Worm (Caenorhabditis elegans) whole organism, L4 larva: ENCODE results near the gene jmjd-1.1.

Experiments
- D1046.2 ChIP-seq: fragments of 200-800 bp; sonication (Bioruptor generic); IDR thresholded peaks from 2 replicates; pipeline ENCODE4 v1.3.6; 2022; ENCODE audit warnings: missing genetic modification characterization, missing compliant biosample characterization
- F10B5.3 ChIP-seq: sonication (generic microtip); optimal IDR thresholded peaks from 2 replicates; lab custom pipeline; 2016; ENCODE audit warnings: mild to moderate bottlenecking, missing genetic modification characterization, missing compliant biosample characterization
- F26F4.8 ChIP-seq: fragments of 200-800 bp; sonication (Bioruptor generic); conservative IDR thresholded peaks from 2 replicates; pipeline ENCODE4 v1.3.6; 2022; ENCODE audit warnings: missing genetic modification characterization, missing compliant biosample characterization
- F44E2.7 ChIP-seq: fragments of 200-800 bp; sonication (Bioruptor generic); IDR thresholded peaks from 2 replicates; pipeline ENCODE4 v2.1.2; 2022; ENCODE audit warnings: missing genetic modification characterization, missing compliant biosample characterization
- R02D3.7 ChIP-seq: fragments of 150-350 bp; sonication (generic microtip); optimal IDR thresholded peaks from 3 replicates; lab custom pipeline; 2014; ENCODE audit warnings: missing biosample characterization, missing genetic modification characterization
- Y105C5A.15 ChIP-seq: fragments of 200-800 bp; sonication (Bioruptor generic); IDR thresholded peaks from 2 replicates; pipeline ENCODE4 v1.3.6; 2022; ENCODE audit warnings: missing genetic modification characterization, missing compliant biosample characterization
- Y5F2A.4 ChIP-seq: fragments of 200-800 bp; sonication (Bioruptor generic); optimal IDR thresholded peaks from 2 replicates; lab custom pipeline; 2018; ENCODE audit warnings: mild to moderate bottlenecking, missing genetic modification characterization, missing compliant biosample characterization
- aha-1 ChIP-seq: fragments of 150-350 bp; peaks from one replicate; lab custom pipeline; 2014; ENCODE audit warnings: missing biosample characterization, missing genetic modification characterization
- aly-2 ChIP-seq: sonication (generic microtip); optimal IDR thresholded peaks from 2 replicates; lab custom pipeline; 2018; ENCODE audit warnings: missing biosample characterization, missing genetic modification characterization
- arid-1 ChIP-seq: fragments of 200-800 bp; sonication (Bioruptor generic); conservative IDR thresholded peaks from 2 replicates; pipeline ENCODE4 v1.3.6; 2022; ENCODE audit warnings: missing genetic modification reagents, missing genetic modification characterization, missing compliant biosample characterization
- attf-4 ChIP-seq: sonication (generic microtip); optimal IDR thresholded peaks from 3 replicates; lab custom pipeline; 2017; ENCODE audit warnings: missing biosample characterization, missing genetic modification characterization
- ceh-20 ChIP-seq: fragments of 200-800 bp; sonication (Bioruptor generic); IDR thresholded peaks from 2 replicates; pipeline ENCODE4 v1.3.6; 2022; ENCODE audit warnings: missing genetic modification reagents, missing genetic modification characterization, missing compliant biosample characterization
- ceh-44 ChIP-seq: fragments of 200-800 bp; sonication (Bioruptor generic); IDR thresholded peaks from 2 replicates; pipeline ENCODE4 v1.3.6; 2022; ENCODE audit warnings: missing genetic modification reagents, missing genetic modification characterization, missing compliant biosample characterization
- ceh-62 ChIP-seq: sonication (generic microtip); optimal IDR thresholded peaks from 2 replicates; lab custom pipeline; 2017; ENCODE audit warnings: missing biosample characterization, missing genetic modification characterization
- ceh-82 ChIP-seq: sonication (generic microtip); optimal IDR thresholded peaks from 2 replicates; lab custom pipeline; 2017; ENCODE audit warnings: missing biosample characterization, missing genetic modification characterization
- ctbp-1 ChIP-seq: fragments of 200-800 bp; sonication (Bioruptor generic); IDR thresholded peaks from 2 replicates; pipeline ENCODE4 v1.3.6; 2022; ENCODE audit warnings: missing genetic modification reagents, missing genetic modification characterization, missing compliant biosample characterization
- daf-12 ChIP-seq: fragments of 150-350 bp; optimal IDR thresholded peaks from 2 replicates; lab custom pipeline; 2014; ENCODE audit warnings: missing biosample characterization, missing genetic modification reagents, missing genetic modification characterization
- daf-16 ChIP-seq, 3 experiments: sonication (generic microtip); optimal IDR thresholded peaks; 2 replicates each; lab custom pipeline; 2016 to 2017; ENCODE audit warnings: missing genetic modification characterization in 3 of 3, missing genetic modification reagents in 3 of 3, mild to moderate bottlenecking in 2 of 3, missing compliant biosample characterization in 2 of 3, missing biosample characterization in 1 of 3, moderate library complexity in 1 of 3
- daf-8 ChIP-seq: fragments of 200-800 bp; sonication (Bioruptor generic); IDR thresholded peaks from 2 replicates; pipeline ENCODE4 v1.3.6; 2022; ENCODE audit warnings: missing genetic modification characterization, missing compliant biosample characterization
- dmd-6 ChIP-seq: fragments of 200-800 bp; sonication (Bioruptor generic); IDR thresholded peaks from 2 replicates; pipeline ENCODE4 v1.3.6; 2022; ENCODE audit warnings: missing genetic modification reagents, missing genetic modification characterization, missing compliant biosample characterization
- dmd-9 ChIP-seq: fragments of 200-800 bp; sonication (Bioruptor generic); IDR thresholded peaks from 2 replicates; pipeline ENCODE4 v1.3.6; 2022; ENCODE audit warnings: missing genetic modification reagents, missing genetic modification characterization, missing compliant biosample characterization
- dpl-1 ChIP-seq: fragments of 150-350 bp; optimal IDR thresholded peaks from 2 replicates; lab custom pipeline; 2014; ENCODE audit warnings: missing biosample characterization, missing genetic modification reagents, missing genetic modification characterization
- duxl-1 ChIP-seq: sonication (generic microtip); optimal IDR thresholded peaks from 2 replicates; lab custom pipeline; 2016; ENCODE audit warnings: mild to moderate bottlenecking, missing genetic modification characterization, moderate library complexity, missing compliant biosample characterization; ENCODE audit not compliant: poor library complexity
- gei-8 ChIP-seq: fragments of 200-800 bp; sonication (Bioruptor generic); optimal IDR thresholded peaks from 2 replicates; lab custom pipeline; 2018; ENCODE audit warnings: mild to moderate bottlenecking, missing genetic modification characterization, missing compliant biosample characterization
- hlh-11 ChIP-seq: fragments of 200-800 bp; sonication (Bioruptor generic); optimal IDR thresholded peaks from 2 replicates; lab custom pipeline; 2018; ENCODE audit warnings: mild to moderate bottlenecking, missing genetic modification characterization, missing compliant biosample characterization
- hlh-30 ChIP-seq: sonication (generic microtip); optimal IDR thresholded peaks from 2 replicates; lab custom pipeline; 2017; ENCODE audit warnings: antibody characterized with exemption, mild to moderate bottlenecking, missing genetic modification characterization, missing compliant biosample characterization; ENCODE audit not compliant: insufficient read depth
- jun-1 ChIP-seq: fragments of 150-350 bp; optimal IDR thresholded peaks from 2 replicates; lab custom pipeline; 2014; ENCODE audit warnings: missing biosample characterization, missing genetic modification reagents, missing genetic modification characterization
- lin-1 ChIP-seq: fragments of 200-800 bp; sonication (Bioruptor generic); IDR thresholded peaks from 2 replicates; pipeline ENCODE4 v1.3.6; 2022; ENCODE audit warnings: missing genetic modification reagents, missing genetic modification characterization, missing compliant biosample characterization
- lin-38 ChIP-seq: fragments of 200-800 bp; sonication (Bioruptor generic); IDR thresholded peaks from 2 replicates; pipeline ENCODE4 v1.3.6; 2022; ENCODE audit warnings: missing genetic modification reagents, missing genetic modification characterization, missing compliant biosample characterization
- mdl-1 ChIP-seq, 2 experiments: fragments of 150-350 bp in 1 of 2; sonication (generic microtip) in 1 of 2; optimal IDR thresholded peaks; 2 replicates each; lab custom pipeline; 2014 to 2017; ENCODE audit warnings: missing biosample characterization in 2 of 2, missing genetic modification characterization in 2 of 2
- mdt-29 ChIP-seq: fragments of 200-800 bp; sonication (Bioruptor generic); IDR thresholded peaks from 2 replicates; pipeline ENCODE4 v1.3.6; 2022; ENCODE audit warnings: missing genetic modification reagents, missing genetic modification characterization, missing compliant biosample characterization
- mes-2 ChIP-seq: sonication (generic microtip); optimal IDR thresholded peaks from 2 replicates; lab custom pipeline; 2016; ENCODE audit warnings: missing genotype, mild to moderate bottlenecking, missing genetic modification characterization, missing compliant biosample characterization; ENCODE audit not compliant: poor library complexity, severe bottlenecking
- nhr-102 ChIP-seq: sonication (generic microtip); optimal IDR thresholded peaks from 2 replicates; lab custom pipeline; 2016; ENCODE audit warnings: mild to moderate bottlenecking, missing genetic modification characterization, moderate library complexity, missing compliant biosample characterization
- nhr-111 ChIP-seq: fragments of 200-800 bp; sonication (Bioruptor generic); optimal IDR thresholded peaks from 2 replicates; lab custom pipeline; 2018; ENCODE audit warnings: mild to moderate bottlenecking, missing genetic modification characterization, missing compliant biosample characterization
- nhr-25 ChIP-seq: sonication (generic microtip); optimal IDR thresholded peaks from 2 replicates; lab custom pipeline; 2017; ENCODE audit warnings: missing genetic modification characterization, mild to moderate bottlenecking, missing compliant biosample characterization, antibody characterized with exemption, moderate library complexity, borderline replicate concordance; ENCODE audit not compliant: insufficient read depth
- nhr-41 ChIP-seq: fragments of 200-800 bp; sonication (Bioruptor generic); IDR thresholded peaks from 2 replicates; pipeline ENCODE4 v1.3.6; 2022; ENCODE audit warnings: missing genetic modification reagents, missing genetic modification characterization, missing compliant biosample characterization
- nhr-42 ChIP-seq: fragments of 200-800 bp; sonication (Bioruptor generic); IDR thresholded peaks from 2 replicates; pipeline ENCODE4 v1.3.6; 2022; ENCODE audit warnings: missing genetic modification characterization, missing compliant biosample characterization
- nhr-48 ChIP-seq: sonication (generic microtip); optimal IDR thresholded peaks from 2 replicates; lab custom pipeline; 2016; ENCODE audit warnings: mild to moderate bottlenecking, missing genetic modification characterization, missing compliant biosample characterization
- nhr-6 ChIP-seq: fragments of 150-350 bp; optimal IDR thresholded peaks from 2 replicates; lab custom pipeline; 2014; ENCODE audit warnings: missing biosample characterization, missing genetic modification characterization
- pqm-1 ChIP-seq: sonication (generic microtip); optimal IDR thresholded peaks from 2 replicates; lab custom pipeline; 2017; ENCODE audit warnings: missing biosample characterization, missing genetic modification characterization
- rbr-2 ChIP-seq: sonication (generic microtip); optimal IDR thresholded peaks from 2 replicates; lab custom pipeline; 2016; ENCODE audit warnings: missing genotype, missing genetic modification characterization, missing compliant biosample characterization
- saeg-2 ChIP-seq: fragments of 200-800 bp; sonication (Bioruptor generic); IDR thresholded peaks from 2 replicates; pipeline ENCODE4 v1.3.6; 2022; ENCODE audit warnings: missing genetic modification reagents, missing genetic modification characterization, missing compliant biosample characterization
- set-16 ChIP-seq: fragments of 200-800 bp; sonication (Bioruptor generic); IDR thresholded peaks from 2 replicates; pipeline ENCODE4 v1.3.6; 2022; ENCODE audit warnings: missing genetic modification reagents, missing genetic modification characterization, missing compliant biosample characterization
- snpc-1.2 ChIP-seq: fragments of 200-800 bp; sonication (Bioruptor generic); IDR thresholded peaks from 2 replicates; pipeline ENCODE4 v1.3.6; 2022; ENCODE audit warnings: missing genetic modification reagents, missing genetic modification characterization, missing compliant biosample characterization
- spr-3 ChIP-seq: fragments of 200-800 bp; sonication (Bioruptor generic); optimal IDR thresholded peaks from 2 replicates; lab custom pipeline; 2018; ENCODE audit warnings: mild to moderate bottlenecking, missing genetic modification characterization, missing compliant biosample characterization
- tra-1 ChIP-seq: fragments of 200-800 bp; sonication (Bioruptor generic); IDR thresholded peaks from 2 replicates; pipeline ENCODE4 v1.3.6; 2022; ENCODE audit warnings: missing genetic modification reagents, missing genetic modification characterization, missing compliant biosample characterization
- unc-130 ChIP-seq: sonication (generic microtip); optimal IDR thresholded peaks from 2 replicates; lab custom pipeline; 2016; ENCODE audit warnings: missing genetic modification reagents, missing genetic modification characterization, missing compliant biosample characterization
- vab-7 ChIP-seq: fragments of 200-800 bp; sonication (Bioruptor generic); IDR thresholded peaks from 2 replicates; pipeline ENCODE4 v1.3.6; 2022; ENCODE audit warnings: missing genetic modification reagents, missing genetic modification characterization, missing compliant biosample characterization
- zfp-2 ChIP-seq: sonication (generic microtip); optimal IDR thresholded peaks from 2 replicates; lab custom pipeline; 2016; ENCODE audit warnings: mild to moderate bottlenecking, missing genetic modification characterization, missing compliant biosample characterization
- zip-11 ChIP-seq: fragments of 200-800 bp; sonication (Bioruptor generic); IDR thresholded peaks from 2 replicates; pipeline ENCODE4 v1.3.6; 2022; ENCODE audit warnings: missing genetic modification characterization, missing compliant biosample characterization
- zip-2 ChIP-seq: fragments of 150-350 bp; optimal IDR thresholded peaks from 2 replicates; lab custom pipeline; 2014; ENCODE audit warnings: missing biosample characterization, missing genetic modification characterization
- ztf-7 ChIP-seq: fragments of 150-350 bp; optimal IDR thresholded peaks from 2 replicates; lab custom pipeline; 2014; ENCODE audit warnings: missing biosample characterization, missing genetic modification characterization

jmjd-1.1 gene

ce11 chrII:11830601-11831000 is 24.2 kb downstream of the jmjd-1.1 start (continued):
- no peak for TF ChIP-seq F26F4.8
- no peak for TF ChIP-seq F10B5.3
- no peak for TF ChIP-seq zfp-2 (tag; lab: Kevin White, UChicago)
- TF ChIP-seq tra-1 (GFP tag; lab: Robert Waterston, UW) = no peak
- no peak for TF ChIP-seq spr-3 (GFP tag; lab: Kevin White, UChicago)
- TF ChIP-seq nhr-48 (tag; lab: Kevin White, UChicago) = no peak
- TF ChIP-seq ceh-44 (GFP tag; lab: Robert Waterston, UW) = no peak
- no peak for TF ChIP-seq aha-1 (tag; lab: Kevin White, UChicago)
- TF ChIP-seq vab-7 (GFP tag; lab: Robert Waterston, UW) = no peak
- no peak for TF ChIP-seq ceh-20
- no peak for TF ChIP-seq F44E2.7 (GFP tag; lab: Robert Waterston, UW)
- TF ChIP-seq aly-2 (tag; lab: Kevin White, UChicago) = no peak
- no peak for TF ChIP-seq Y105C5A.15
- no peak for TF ChIP-seq nhr-102 (tag; lab: Kevin White, UChicago)
- no peak for TF ChIP-seq gei-8 (GFP tag; lab: Kevin White, UChicago)
- TF ChIP-seq Y5F2A.4 (GFP tag; lab: Kevin White, UChicago) = no peak
- TF ChIP-seq nhr-41 (GFP tag; lab: Robert Waterston, UW) = no peak
- peak; percentile 91 for TF ChIP-seq hlh-30 (tag; lab: Kevin White, UChicago)
- peak; percentile 63 for TF ChIP-seq mes-2
- peak; percentile 35 for TF ChIP-seq nhr-6 (tag; lab: Kevin White, UChicago)
- TF ChIP-seq nhr-111 (GFP tag; lab: Kevin White, UChicago) = no peak
- TF ChIP-seq dmd-6 (GFP tag; lab: Robert Waterston, UW) = no peak
- TF ChIP-seq duxl-1 (tag; lab: Kevin White, UChicago) = no peak
- TF ChIP-seq rbr-2 (tag; lab: Kevin White, UChicago) = no peak
- TF ChIP-seq zip-11 (GFP tag; lab: Robert Waterston, UW) = no peak
- no peak for TF ChIP-seq nhr-25 (tag; lab: Kevin White, UChicago)
- no peak for TF ChIP-seq daf-16 (GFP tag; optimal IDR thresholded peaks at IDR 0.05; lab: Kevin White, UChicago)
- TF ChIP-seq daf-16 (tag; optimal IDR thresholded peaks at IDR 0.05; lab: Kevin White, UChicago) = peak; percentile 12
- TF ChIP-seq R02D3.7 (tag; lab: Kevin White, UChicago) = no peak
- no peak for TF ChIP-seq lin-1
- TF ChIP-seq zip-2 (tag; lab: Kevin White, UChicago) = no peak
- TF ChIP-seq ctbp-1 (GFP tag; lab: Robert Waterston, UW) = no peak
- TF ChIP-seq snpc-1.2 (GFP tag; lab: Robert Waterston, UW) = no peak
- TF ChIP-seq saeg-2 (GFP tag; lab: Robert Waterston, UW) = no peak
- TF ChIP-seq ceh-62 = no peak
- no peak for TF ChIP-seq daf-12
- no peak for TF ChIP-seq mdt-29 (GFP tag; lab: Robert Waterston, UW)
- TF ChIP-seq hlh-11 (tag; lab: Kevin White, UChicago) = peak; percentile 18
- TF ChIP-seq ceh-82 = no peak
- no peak for TF ChIP-seq dmd-9 (GFP tag; lab: Robert Waterston, UW)
- no peak for TF ChIP-seq D1046.2 (GFP tag; lab: Robert Waterston, UW)
- TF ChIP-seq ztf-7 (tag; lab: Kevin White, UChicago) = no peak
- TF ChIP-seq set-16 (GFP tag; lab: Robert Waterston, UW) = no peak
- no peak for TF ChIP-seq unc-130 (GFP tag; lab: Kevin White, UChicago)
- TF ChIP-seq dpl-1 (GFP tag; lab: Kevin White, UChicago) = peak; percentile 25
- peak; percentile 32 for TF ChIP-seq pqm-1
- no peak for TF ChIP-seq nhr-42 (GFP tag; lab: Robert Waterston, UW)
- no peak for TF ChIP-seq jun-1
- TF ChIP-seq lin-38 (GFP tag; lab: Robert Waterston, UW) = no peak
- TF ChIP-seq attf-4 (tag; lab: Kevin White, UChicago) = no peak
- peak in 1 of 2 experiments; percentile 60 for TF ChIP-seq mdl-1 (tag; optimal IDR thresholded peaks at IDR 0.05; lab: Kevin White, UChicago)
- TF ChIP-seq arid-1 (GFP tag; lab: Robert Waterston, UW) = no peak
- TF ChIP-seq daf-8 = no peak
